Worm (Caenorhabditis elegans): Measurements from ENCODE around the gene T08D10.3.

DNA sequence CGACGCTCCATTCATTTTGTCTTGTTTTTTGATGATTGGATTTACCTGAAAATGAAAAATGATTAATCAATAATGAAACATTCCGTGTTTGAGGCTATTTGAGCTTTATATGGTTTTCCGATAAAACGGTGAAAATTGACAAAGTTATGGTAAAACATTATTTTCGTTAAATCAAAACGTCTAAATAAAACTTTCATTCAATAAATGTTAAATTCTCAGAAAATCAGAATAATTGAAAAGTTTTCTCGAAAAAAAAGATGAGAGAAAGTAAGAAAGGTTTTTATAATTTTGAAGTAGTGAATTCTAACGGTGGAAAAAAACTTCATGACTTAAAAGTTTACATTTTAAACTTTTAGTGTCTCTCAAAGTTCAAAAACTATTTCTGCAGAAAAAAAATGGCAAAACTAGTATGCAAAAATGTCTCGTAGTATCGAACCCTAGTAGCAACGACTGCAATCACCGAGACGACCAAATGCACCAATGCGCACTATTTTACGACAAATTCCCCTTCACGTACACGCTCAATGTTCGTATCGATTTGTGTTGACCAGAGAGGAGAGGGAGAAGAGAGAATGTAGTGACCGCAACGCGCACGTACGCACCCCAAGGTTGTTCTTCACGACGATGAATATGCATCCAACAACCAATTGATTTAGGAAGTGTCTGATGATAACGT, 8.3 kb upstream of the T08D10.3 start, which contains the start of gene nfya-1:
- TF ChIP-seq snpc-4 (GFP tag; optimal IDR thresholded peaks at IDR 0.05): no peak
- TF ChIP-seq snpc-4 (tag; optimal IDR thresholded peaks at IDR 0.05): no peak
- TF ChIP-seq Y79H2A.3 (GFP tag; conservative IDR thresholded peaks at IDR 0.05): no peak
- TF ChIP-seq egl-44 (GFP tag; IDR thresholded peaks at IDR 0.05): no peak
- TF ChIP-seq tbx-9 (tag; optimal IDR thresholded peaks at IDR 0.05; ENCODE audit: borderline replicate concordance): no peak
- no peak for TF ChIP-seq akir-1 (GFP tag; optimal IDR thresholded peaks at IDR 0.05)

Measured in whole organism, young adult.